Worm (Caenorhabditis elegans) whole organism, L2 larva: ENCODE measurements around the gene R09A8.1.

Experiments used
- C34F6.9 ChIP-seq: fragments of 150-350 bp; optimal IDR thresholded peaks from 2 replicates; lab custom pipeline; 2014; ENCODE audit warnings: missing biosample characterization, missing genetic modification characterization
- R02D3.7 ChIP-seq: fragments of 150-350 bp; optimal IDR thresholded peaks from 2 replicates; lab custom pipeline; 2014; ENCODE audit warnings: missing biosample characterization, missing genetic modification characterization
- Y55F3AM.14 ChIP-seq: fragments of 200-800 bp; sonication (Bioruptor generic); optimal IDR thresholded peaks from 2 replicates; lab custom pipeline; 2018; ENCODE audit warnings: mild to moderate bottlenecking, missing genetic modification characterization, missing compliant biosample characterization
- ZK546.5 ChIP-seq: sonication (generic microtip); optimal IDR thresholded peaks from 2 replicates; lab custom pipeline; 2017; ENCODE audit warnings: missing biosample characterization, missing genetic modification characterization
- aly-2 ChIP-seq: fragments of 150-350 bp; optimal IDR thresholded peaks from 2 replicates; lab custom pipeline; 2014; ENCODE audit warnings: missing biosample characterization, missing genetic modification characterization
- ama-1 ChIP-seq: fragments of 150-350 bp; optimal IDR thresholded peaks from 2 replicates; lab custom pipeline; 2018; ENCODE audit warnings: inconsistent platforms
- blmp-1 ChIP-seq: sonication (generic microtip); optimal IDR thresholded peaks from 2 replicates; lab custom pipeline; 2017; ENCODE audit warnings: missing genetic modification characterization, mild to moderate bottlenecking, missing compliant biosample characterization, antibody characterized with exemption, moderate library complexity; ENCODE audit not compliant: insufficient read depth
- ceh-16 ChIP-seq: fragments of 150-350 bp; optimal IDR thresholded peaks from 2 replicates; lab custom pipeline; 2014; ENCODE audit warnings: missing biosample characterization, missing genetic modification characterization
- ceh-82 ChIP-seq: fragments of 150-350 bp; optimal IDR thresholded peaks from 2 replicates; lab custom pipeline; 2014; ENCODE audit warnings: missing biosample characterization, missing genetic modification characterization
- crh-2 ChIP-seq: sonication (generic microtip); optimal IDR thresholded peaks from 2 replicates; lab custom pipeline; 2017; ENCODE audit warnings: missing biosample characterization, missing genetic modification characterization
- dmd-4 ChIP-seq: sonication (generic microtip); optimal IDR thresholded peaks from 2 replicates; lab custom pipeline; 2017; ENCODE audit warnings: missing biosample characterization, missing genetic modification characterization
- egl-27 ChIP-seq: sonication (generic microtip); optimal IDR thresholded peaks from 3 replicates; lab custom pipeline; 2017; ENCODE audit warnings: missing biosample characterization, missing genetic modification reagents, missing genetic modification characterization
- elt-1 ChIP-seq: fragments of 150-350 bp; optimal IDR thresholded peaks from 2 replicates; lab custom pipeline; 2014; ENCODE audit warnings: missing biosample characterization, missing genetic modification characterization
- elt-3 ChIP-seq: sonication (generic microtip); optimal IDR thresholded peaks from 2 replicates; lab custom pipeline; 2017; ENCODE audit warnings: missing biosample characterization, missing genetic modification characterization
- fos-1 ChIP-seq: fragments of 150-350 bp; optimal IDR thresholded peaks from 2 replicates; lab custom pipeline; 2014; ENCODE audit warnings: missing biosample characterization, missing genetic modification characterization
- gmeb-1 ChIP-seq: fragments of 150-350 bp; optimal IDR thresholded peaks from 2 replicates; lab custom pipeline; 2014; ENCODE audit warnings: missing biosample characterization, missing genetic modification characterization
- lin-11 ChIP-seq: fragments of 150-350 bp; sonication (generic microtip); optimal IDR thresholded peaks from 2 replicates; lab custom pipeline; 2014; ENCODE audit warnings: missing biosample characterization, missing genetic modification characterization, inconsistent platforms, mixed read lengths
- lin-13 ChIP-seq: fragments of 150-350 bp; optimal IDR thresholded peaks from 2 replicates; lab custom pipeline; 2014; ENCODE audit warnings: missing biosample characterization, missing genetic modification reagents, missing genetic modification characterization
- lin-39 ChIP-seq: fragments of 150-350 bp; optimal IDR thresholded peaks from 2 replicates; lab custom pipeline; 2014; ENCODE audit warnings: missing biosample characterization, missing genetic modification reagents, missing genetic modification characterization
- lsy-2 ChIP-seq, 2 experiments: fragments of 150-350 bp in 1 of 2; sonication (generic microtip) in 1 of 2; optimal IDR thresholded peaks; 2 replicates each; lab custom pipeline; 2014 to 2017; ENCODE audit warnings: missing biosample characterization in 2 of 2, missing genetic modification characterization in 2 of 2
- mab-5 ChIP-seq: fragments of 150-350 bp; optimal IDR thresholded peaks from 2 replicates; lab custom pipeline; 2014; ENCODE audit warnings: missing biosample characterization, missing genetic modification characterization
- mdl-1 ChIP-seq, 2 experiments: fragments of 150-350 bp in 1 of 2; sonication (generic microtip) in 1 of 2; optimal IDR thresholded peaks; 2 replicates each; lab custom pipeline; 2017; ENCODE audit warnings: missing biosample characterization in 2 of 2, missing genetic modification characterization in 2 of 2
- nhr-10 ChIP-seq: sonication (generic microtip); optimal IDR thresholded peaks from 2 replicates; lab custom pipeline; 2017; ENCODE audit warnings: missing biosample characterization, missing genetic modification characterization
- nhr-11 ChIP-seq: fragments of 150-350 bp; optimal IDR thresholded peaks from 2 replicates; lab custom pipeline; 2014; ENCODE audit warnings: missing biosample characterization, missing genetic modification characterization
- nhr-21 ChIP-seq: fragments of 150-350 bp; optimal IDR thresholded peaks from 2 replicates; lab custom pipeline; 2014; ENCODE audit warnings: missing biosample characterization, missing genetic modification characterization
- nhr-237 ChIP-seq: fragments of 150-350 bp; optimal IDR thresholded peaks from 2 replicates; lab custom pipeline; 2014; ENCODE audit warnings: missing biosample characterization, missing genetic modification characterization
- nhr-25 ChIP-seq: fragments of 150-350 bp; sonication (generic microtip); optimal IDR thresholded peaks from 3 replicates; lab custom pipeline; 2014; ENCODE audit warnings: missing biosample characterization, missing genetic modification characterization
- nhr-77 ChIP-seq: fragments of 150-350 bp; optimal IDR thresholded peaks from 2 replicates; lab custom pipeline; 2014; ENCODE audit warnings: missing biosample characterization, missing genetic modification characterization
- peb-1 ChIP-seq: fragments of 150-350 bp; optimal IDR thresholded peaks from 2 replicates; lab custom pipeline; 2014; ENCODE audit warnings: missing biosample characterization, missing genetic modification characterization
- sem-4 ChIP-seq: fragments of 150-350 bp; optimal IDR thresholded peaks from 2 replicates; lab custom pipeline; 2014; ENCODE audit warnings: missing biosample characterization, missing genetic modification reagents, missing genetic modification characterization
- sma-3 ChIP-seq: sonication (generic microtip); optimal IDR thresholded peaks from 2 replicates; lab custom pipeline; 2016; ENCODE audit warnings: missing genetic modification reagents, missing genetic modification characterization, missing compliant biosample characterization
- sma-9 ChIP-seq, 2 experiments: fragments of 150-350 bp in 1 of 2; sonication (generic microtip) in 1 of 2; optimal IDR thresholded peaks; 2 replicates each; lab custom pipeline; 2014 to 2016; ENCODE audit warnings: missing genetic modification characterization in 2 of 2, mild to moderate bottlenecking in 1 of 2, missing biosample characterization in 1 of 2, missing compliant biosample characterization in 1 of 2, missing genetic modification reagents in 1 of 2, moderate library complexity in 1 of 2
- snpc-4 ChIP-seq: fragments of 150-350 bp; optimal IDR thresholded peaks from 2 replicates; lab custom pipeline; 2014; ENCODE audit warnings: missing biosample characterization, missing genetic modification characterization
- unc-39 ChIP-seq: fragments of 150-350 bp; optimal IDR thresholded peaks from 2 replicates; lab custom pipeline; 2014; ENCODE audit warnings: missing biosample characterization, missing genetic modification characterization
- ztf-1 ChIP-seq: fragments of 200-800 bp; sonication (Bioruptor generic); conservative IDR thresholded peaks from 2 replicates; pipeline ENCODE4 v1.3.6; 2022; ENCODE audit warnings: missing genetic modification characterization, missing compliant biosample characterization
- ztf-11 ChIP-seq: sonication (generic microtip); optimal IDR thresholded peaks from 2 replicates; lab custom pipeline; 2017; ENCODE audit warnings: missing biosample characterization, missing genetic modification characterization
- ztf-4 ChIP-seq: fragments of 150-350 bp; optimal IDR thresholded peaks from 2 replicates; lab custom pipeline; 2014; ENCODE audit warnings: missing biosample characterization, missing genetic modification characterization

R09A8.1 gene

ce11 chrX:12635010-12635409, 21.5 kb downstream of the R09A8.1 start (continued):
- no peak for TF ChIP-seq ztf-11 (tag; lab: Kevin White, UChicago)
- no peak for TF ChIP-seq elt-3 (tag; lab: Kevin White, UChicago)
- no peak for TF ChIP-seq nhr-237 (tag; lab: Kevin White, UChicago)
- TF ChIP-seq ztf-4 (tag; lab: Kevin White, UChicago) = no peak
- TF ChIP-seq lin-11 (tag; lab: Kevin White, UChicago) = no peak
- no peak for TF ChIP-seq mab-5 (tag; lab: Kevin White, UChicago)
- no peak for TF ChIP-seq lin-39 (tag; lab: Kevin White, UChicago)
- no peak for TF ChIP-seq nhr-77 (tag; lab: Kevin White, UChicago)
- peak; percentile 6 for TF ChIP-seq blmp-1 (tag; lab: Kevin White, UChicago)
- peak; percentile 59 for TF ChIP-seq sma-9 (GFP tag; optimal IDR thresholded peaks at IDR 0.05; lab: Kevin White, UChicago)
- no peak for TF ChIP-seq sma-9 (tag; optimal IDR thresholded peaks at IDR 0.05; lab: Kevin White, UChicago)
- TF ChIP-seq elt-1 (tag; lab: Kevin White, UChicago) = no peak
- TF ChIP-seq dmd-4 = no peak
- TF ChIP-seq sem-4 (tag; lab: Kevin White, UChicago) = no peak
- no peak for TF ChIP-seq unc-39
- peak; percentile 49 for TF ChIP-seq sma-3 (GFP tag; lab: Kevin White, UChicago)
- TF ChIP-seq ceh-82 (tag; lab: Kevin White, UChicago) = no peak
- TF ChIP-seq lsy-2 (tag; optimal IDR thresholded peaks at IDR 0.05; lab: Kevin White, UChicago) = peak in 1 of 2 experiments; percentile 63
- TF ChIP-seq egl-27 (tag; lab: Kevin White, UChicago) = no peak
- no peak for TF ChIP-seq Y55F3AM.14 (GFP tag; lab: Kevin White, UChicago)
- TF ChIP-seq ztf-1 (GFP tag; lab: Robert Waterston, UW) = no peak
- TF ChIP-seq nhr-25 = peak; percentile 52

DNA sequence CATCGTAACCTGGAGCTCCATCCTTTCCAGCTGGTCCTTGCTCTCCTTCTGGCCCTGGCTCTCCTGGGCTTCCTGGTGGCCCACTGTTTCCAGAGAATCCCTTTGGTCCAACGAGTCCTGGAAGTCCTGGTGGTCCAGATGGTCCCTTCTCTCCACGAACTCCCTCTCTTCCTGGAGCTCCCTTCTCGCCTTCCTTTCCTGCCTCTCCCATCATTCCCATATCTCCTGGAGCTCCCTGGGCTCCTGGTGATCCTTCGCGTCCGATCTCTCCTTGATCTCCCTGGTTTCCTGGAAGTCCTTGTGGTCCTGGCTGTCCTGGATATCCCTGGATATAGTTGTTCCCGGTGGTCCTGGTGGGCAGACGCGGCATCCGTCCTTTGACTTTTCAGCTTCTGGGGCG, 22.7 kb downstream of the R09A8.1 start:
- no peak for TF ChIP-seq unc-39
- no peak for TF ChIP-seq ZK546.5 (tag; lab: Kevin White, UChicago)
- TF ChIP-seq lin-39 (tag; lab: Kevin White, UChicago) = no peak
- no peak for TF ChIP-seq gmeb-1 (tag; lab: Kevin White, UChicago)
- no peak for TF ChIP-seq mdl-1 (tag; optimal IDR thresholded peaks at IDR 0.05; lab: Kevin White, UChicago)
- no peak for TF ChIP-seq sma-9 (GFP tag; optimal IDR thresholded peaks at IDR 0.05; lab: Kevin White, UChicago)
- TF ChIP-seq sma-9 (tag; optimal IDR thresholded peaks at IDR 0.05; lab: Kevin White, UChicago) = no peak
- TF ChIP-seq nhr-10 (tag; lab: Kevin White, UChicago) = no peak
- no peak for TF ChIP-seq lin-13
- no peak for TF ChIP-seq mab-5 (tag; lab: Kevin White, UChicago)
- no peak for TF ChIP-seq sma-3 (GFP tag; lab: Kevin White, UChicago)
- no peak for TF ChIP-seq fos-1 (tag; lab: Kevin White, UChicago)
- no peak for TF ChIP-seq ama-1 (lab: Kevin White, UChicago)
- TF ChIP-seq peb-1 (tag; lab: Kevin White, UChicago) = no peak
- no peak for TF ChIP-seq ceh-16
- no peak for TF ChIP-seq aly-2
- TF ChIP-seq, all 48 proteins: peak for 0

ce11 chrX:12637978-12638377, 24.4 kb downstream of the R09A8.1 start:
- TF ChIP-seq nhr-25 (no peak), R02D3.7 (tag; lab: Kevin White, UChicago) (no peak), C34F6.9 (tag; lab: Kevin White, UChicago) (no peak), lsy-2 (tag; optimal IDR thresholded peaks at IDR 0.05; lab: Kevin White, UChicago) (no peak), unc-39 (no peak), nhr-21 (tag; lab: Kevin White, UChicago) (no peak), nhr-10 (tag; lab: Kevin White, UChicago) (no peak), fos-1 (tag; lab: Kevin White, UChicago) (no peak)
- TF ChIP-seq, all 48 proteins: peak for 0

DNA sequence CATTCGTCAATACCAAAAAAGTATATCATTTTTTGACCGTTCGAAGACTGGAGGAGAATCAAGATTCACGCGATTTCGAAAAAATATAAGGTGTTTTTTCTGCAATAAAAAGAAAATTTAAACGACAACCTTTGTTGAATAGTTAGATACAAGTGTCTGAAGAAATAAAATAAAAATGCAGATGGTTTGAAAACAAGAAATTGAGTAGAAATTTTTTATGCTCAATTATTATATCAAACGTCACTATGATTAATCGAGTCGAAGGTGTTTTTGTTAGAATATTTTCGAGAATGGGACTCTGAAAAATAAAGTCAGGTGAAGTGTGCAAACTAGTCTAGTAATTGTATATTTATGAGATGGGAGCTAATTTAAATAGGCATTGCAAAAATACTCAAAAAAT, 26.9 kb downstream of the R09A8.1 start, which contains the start of gene R09A8.5:
Gene R09A8.5, minus strand, starts transcription at position 101 of the 400 bp plus-strand sequence.
- TF ChIP-seq nhr-21 (tag; lab: Kevin White, UChicago) (no peak), snpc-4 (tag; lab: Kevin White, UChicago) (no peak), crh-2 (tag; lab: Kevin White, UChicago) (no peak), nhr-10 (tag; lab: Kevin White, UChicago) (no peak), blmp-1 (tag; lab: Kevin White, UChicago) (no peak), mdl-1 (tag; optimal IDR thresholded peaks at IDR 0.05; lab: Kevin White, UChicago) (no peak), ztf-1 (GFP tag; lab: Robert Waterston, UW) (no peak), nhr-11 (no peak), Y55F3AM.14 (GFP tag; lab: Kevin White, UChicago) (no peak)
